Worm (Caenorhabditis elegans) whole organism, L1 larva: ENCODE measurements around the gene nhr-65.
"Not testable (repeated sequence)": the region's sequence is repeated elsewhere in the genome, so short reads cannot be mapped to it uniquely, and the experiment has no call there.

Experiments
- egl-13 ChIP-seq: sonication (generic microtip); optimal IDR thresholded peaks from 2 replicates; lab custom pipeline; 2016; ENCODE audit warnings: missing genotype, missing genetic modification reagents, missing genetic modification characterization, missing compliant biosample characterization
- mep-1 ChIP-seq: fragments of 150-350 bp; optimal IDR thresholded peaks from 2 replicates; lab custom pipeline; 2014; ENCODE audit warnings: missing biosample characterization, missing genetic modification characterization
- nhr-76 ChIP-seq: sonication (generic microtip); optimal IDR thresholded peaks from 2 replicates; lab custom pipeline; 2017; ENCODE audit warnings: missing biosample characterization, missing genetic modification characterization
- rnt-1 ChIP-seq: sonication (generic microtip); optimal IDR thresholded peaks from 2 replicates; lab custom pipeline; 2016; ENCODE audit warnings: mild to moderate bottlenecking, missing genetic modification characterization, moderate library complexity, missing compliant biosample characterization

DNA sequence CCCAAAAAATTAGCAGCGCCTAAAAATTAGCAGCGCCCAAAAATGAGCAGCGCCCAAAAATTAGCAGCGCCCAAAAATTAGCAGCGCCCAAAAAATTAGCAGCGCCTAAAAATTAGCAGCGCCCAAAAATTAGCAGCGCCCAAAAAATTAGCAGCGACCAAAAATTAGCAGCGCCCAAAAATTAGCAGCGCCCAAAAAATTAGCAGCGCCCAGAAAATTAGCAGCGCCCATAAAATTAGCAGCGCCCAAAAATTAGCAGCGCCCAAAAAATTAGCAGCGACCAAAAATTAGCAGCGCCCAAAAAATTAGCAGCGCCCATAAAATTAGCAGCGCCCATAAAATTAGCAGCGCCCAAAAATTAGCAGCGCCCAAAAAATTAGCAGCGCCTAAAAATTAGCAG, 43.9 kb downstream of the nhr-65 start:
- TF ChIP-seq nhr-76, rnt-1, egl-13, mep-1 (tag; lab: Kevin White, UChicago): not testable (repeated sequence)
